Worm (Caenorhabditis elegans) whole organism, young adult: ENCODE results near the gene Y105C5B.15.
A peak's percentile ranks its signal among the peaks of the same experiment; 100 is the strongest.

Experiments
- B0035.1 ChIP-seq: sonication (generic microtip); optimal IDR thresholded peaks from 2 replicates; lab custom pipeline; 2016; ENCODE audit warnings: missing genetic modification characterization, mild to moderate bottlenecking, missing compliant biosample characterization, missing genotype, missing genetic modification reagents
- F10E7.11 ChIP-seq: sonication (generic microtip); optimal IDR thresholded peaks from 2 replicates; lab custom pipeline; 2017; ENCODE audit warnings: mild to moderate bottlenecking, missing genetic modification characterization, moderate library complexity, missing compliant biosample characterization
- F23B12.7 ChIP-seq: sonication (generic microtip); optimal IDR thresholded peaks from 2 replicates; lab custom pipeline; 2017; ENCODE audit warnings: missing genetic modification characterization, mild to moderate bottlenecking, missing compliant biosample characterization, antibody characterized with exemption, moderate library complexity; ENCODE audit not compliant: insufficient read depth
- F33H1.4 ChIP-seq: fragments of 200-800 bp; sonication (Bioruptor generic); IDR thresholded peaks from 2 replicates; pipeline ENCODE4 v1.3.6; 2022; ENCODE audit warnings: missing genetic modification reagents, missing genetic modification characterization, missing compliant biosample characterization
- F37B4.10 ChIP-seq: fragments of 200-800 bp; sonication (Bioruptor generic); IDR thresholded peaks from 2 replicates; pipeline ENCODE4 v1.3.6; 2022; ENCODE audit warnings: missing genetic modification characterization, missing compliant biosample characterization
- F39B2.1 ChIP-seq: fragments of 200-800 bp; sonication (Bioruptor generic); IDR thresholded peaks from 2 replicates; pipeline ENCODE4 v1.3.6; 2022; ENCODE audit warnings: missing genetic modification reagents, missing genetic modification characterization, missing compliant biosample characterization
- F52B5.7 ChIP-seq: sonication (generic microtip); optimal IDR thresholded peaks from 2 replicates; lab custom pipeline; 2016; ENCODE audit warnings: mild to moderate bottlenecking, missing genetic modification characterization, missing compliant biosample characterization
- F57A8.1 ChIP-seq: fragments of 200-800 bp; sonication (Bioruptor generic); optimal IDR thresholded peaks from 2 replicates; lab custom pipeline; 2018; ENCODE audit warnings: mild to moderate bottlenecking, missing genetic modification characterization, moderate library complexity, missing compliant biosample characterization
- K12H6.12 ChIP-seq: fragments of 200-800 bp; sonication (Bioruptor generic); optimal IDR thresholded peaks from 2 replicates; lab custom pipeline; 2018; ENCODE audit warnings: mild to moderate bottlenecking, missing genetic modification characterization, missing compliant biosample characterization
- Y56A3A.18 ChIP-seq: fragments of 200-800 bp; sonication (Bioruptor generic); IDR thresholded peaks from 2 replicates; pipeline ENCODE4 v1.3.6; 2022; ENCODE audit warnings: missing genetic modification reagents, missing genetic modification characterization, missing compliant biosample characterization
- Y67H2A.10 ChIP-seq: fragments of 200-800 bp; sonication (Bioruptor generic); conservative IDR thresholded peaks from 2 replicates; pipeline ENCODE4 v1.3.6; 2022; ENCODE audit warnings: missing genetic modification reagents, missing genetic modification characterization, missing compliant biosample characterization
- akir-1 ChIP-seq: fragments of 200-800 bp; sonication (Bioruptor generic); optimal IDR thresholded peaks from 2 replicates; lab custom pipeline; 2018; ENCODE audit warnings: mild to moderate bottlenecking, missing genetic modification characterization, moderate library complexity, missing compliant biosample characterization
- aptf-3 ChIP-seq: fragments of 200-800 bp; sonication (Bioruptor generic); IDR thresholded peaks from 2 replicates; pipeline ENCODE4 v1.3.6; 2022; ENCODE audit warnings: missing genetic modification characterization, missing compliant biosample characterization
- atf-7 ChIP-seq: sonication (generic microtip); optimal IDR thresholded peaks from 2 replicates; lab custom pipeline; 2017; ENCODE audit warnings: mild to moderate bottlenecking, missing genetic modification characterization, missing compliant biosample characterization
- athp-1 ChIP-seq: sonication (generic microtip); optimal IDR thresholded peaks from 2 replicates; lab custom pipeline; 2017; ENCODE audit warnings: mild to moderate bottlenecking, missing genetic modification characterization, missing compliant biosample characterization
- cebp-1 ChIP-seq, 2 experiments: fragments of 200-800 bp in 1 of 2; sonication (Bioruptor generic) in 1 of 2; sonication (generic microtip) in 1 of 2; IDR thresholded peaks in 1 of 2; optimal IDR thresholded peaks in 1 of 2; 2 replicates each; pipeline versions ENCODE4 v1.3.6 to Lab custom; 2017 to 2022; ENCODE audit warnings: missing compliant biosample characterization in 2 of 2, missing genetic modification characterization in 2 of 2, mild to moderate bottlenecking in 1 of 2, missing genetic modification reagents in 1 of 2, moderate library complexity in 1 of 2
- cebp-2 ChIP-seq: fragments of 200-800 bp; sonication (Bioruptor generic); IDR thresholded peaks from 2 replicates; pipeline ENCODE4 v1.3.6; 2022; ENCODE audit warnings: missing genetic modification characterization, missing compliant biosample characterization
- ceh-40 ChIP-seq: fragments of 200-800 bp; sonication (Bioruptor generic); IDR thresholded peaks from 2 replicates; pipeline ENCODE4 v1.3.6; 2022; ENCODE audit warnings: missing genetic modification characterization, missing compliant biosample characterization
- ceh-58 ChIP-seq: fragments of 200-800 bp; sonication (Bioruptor generic); IDR thresholded peaks from 2 replicates; pipeline ENCODE4 v1.3.6; 2022; ENCODE audit warnings: missing genetic modification characterization, missing compliant biosample characterization
- die-1 ChIP-seq: sonication (generic microtip); optimal IDR thresholded peaks from 2 replicates; lab custom pipeline; 2016; ENCODE audit warnings: missing genotype, mild to moderate bottlenecking, missing genetic modification characterization, missing compliant biosample characterization
- dpl-1 ChIP-seq: fragments of 150-350 bp; optimal IDR thresholded peaks from 2 replicates; lab custom pipeline; 2014; ENCODE audit warnings: missing biosample characterization, missing genetic modification reagents, missing genetic modification characterization
- ekl-4 ChIP-seq: fragments of 200-800 bp; sonication (Bioruptor generic); IDR thresholded peaks from 2 replicates; pipeline ENCODE4 v1.3.6; 2022; ENCODE audit warnings: missing genetic modification reagents, missing genetic modification characterization, missing compliant biosample characterization
- ets-4 ChIP-seq: fragments of 200-800 bp; sonication (Bioruptor generic); optimal IDR thresholded peaks from 2 replicates; lab custom pipeline; 2018; ENCODE audit warnings: mild to moderate bottlenecking, missing genetic modification characterization, missing compliant biosample characterization
- hrde-1 ChIP-seq: sonication (generic microtip); optimal IDR thresholded peaks from 2 replicates; lab custom pipeline; 2016; ENCODE audit warnings: missing genetic modification characterization, mild to moderate bottlenecking, missing compliant biosample characterization, moderate library complexity, missing genotype, missing genetic modification reagents, borderline replicate concordance
- lin-54 ChIP-seq: fragments of 200-800 bp; sonication (Bioruptor generic); optimal IDR thresholded peaks from 2 replicates; lab custom pipeline; 2018; ENCODE audit warnings: mild to moderate bottlenecking, missing genetic modification characterization, missing compliant biosample characterization
- lsy-27 ChIP-seq: sonication (generic microtip); optimal IDR thresholded peaks from 2 replicates; lab custom pipeline; 2017; ENCODE audit warnings: missing genetic modification characterization, mild to moderate bottlenecking, missing compliant biosample characterization, antibody characterized with exemption, missing genotype, borderline replicate concordance; ENCODE audit not compliant: insufficient read depth
- madf-6 ChIP-seq: fragments of 200-800 bp; sonication (Bioruptor generic); IDR thresholded peaks from 2 replicates; pipeline ENCODE4 v1.3.6; 2022; ENCODE audit warnings: missing genetic modification reagents, missing genetic modification characterization, missing compliant biosample characterization
- mcd-1 ChIP-seq: fragments of 200-800 bp; sonication (Bioruptor generic); IDR thresholded peaks from 2 replicates; pipeline ENCODE4 v1.3.6; 2022; ENCODE audit warnings: missing genetic modification reagents, missing genetic modification characterization, missing compliant biosample characterization
- mxl-1 ChIP-seq: sonication (generic microtip); optimal IDR thresholded peaks from 2 replicates; lab custom pipeline; 2016; ENCODE audit warnings: missing genetic modification characterization, missing compliant biosample characterization
- nfyb-1 ChIP-seq: fragments of 200-800 bp; sonication (Bioruptor generic); IDR thresholded peaks from 2 replicates; pipeline ENCODE4 v1.3.6; 2022; ENCODE audit warnings: missing genetic modification reagents, missing genetic modification characterization, missing compliant biosample characterization
- nhr-120 ChIP-seq: fragments of 200-800 bp; sonication (Bioruptor generic); IDR thresholded peaks from 2 replicates; pipeline ENCODE4 v1.3.6; 2022; ENCODE audit warnings: missing genetic modification characterization, missing compliant biosample characterization
- nhr-90 ChIP-seq: sonication (generic microtip); optimal IDR thresholded peaks from 2 replicates; lab custom pipeline; 2016; ENCODE audit warnings: missing genotype, mild to moderate bottlenecking, missing genetic modification characterization, missing compliant biosample characterization
- pbrm-1 ChIP-seq: fragments of 200-800 bp; sonication (Bioruptor generic); IDR thresholded peaks from 2 replicates; pipeline ENCODE4 v1.3.6; 2022; ENCODE audit warnings: missing genetic modification reagents, missing genetic modification characterization, missing compliant biosample characterization
- rcor-1 ChIP-seq: fragments of 200-800 bp; sonication (Bioruptor generic); IDR thresholded peaks from 2 replicates; pipeline ENCODE4 v1.3.6; 2022; ENCODE audit warnings: missing genetic modification reagents, missing genetic modification characterization, missing compliant biosample characterization
- rpc-1 ChIP-seq, 2 experiments: fragments of 150-350 bp in 1 of 2; sonication (generic microtip) in 1 of 2; optimal IDR thresholded peaks; 2 replicates each; lab custom pipeline; 2014 to 2018; ENCODE audit warnings: missing biosample characterization in 1 of 2, missing genetic modification characterization in 1 of 2, missing genetic modification reagents in 1 of 2, missing genotype in 1 of 2
- sdz-38 ChIP-seq: sonication (generic microtip); optimal IDR thresholded peaks from 2 replicates; lab custom pipeline; 2016; ENCODE audit warnings: missing genotype, missing genetic modification characterization, missing compliant biosample characterization
- snpc-1.3 ChIP-seq: sonication (generic microtip); optimal IDR thresholded peaks from 2 replicates; lab custom pipeline; 2017; ENCODE audit warnings: missing genetic modification characterization, mild to moderate bottlenecking, missing compliant biosample characterization, antibody characterized with exemption, moderate library complexity, missing genotype, missing genetic modification reagents; ENCODE audit not compliant: insufficient read depth
- snpc-3.4 ChIP-seq: sonication (generic microtip); optimal IDR thresholded peaks from 2 replicates; lab custom pipeline; 2017; ENCODE audit warnings: missing genetic modification characterization, mild to moderate bottlenecking, missing compliant biosample characterization, antibody characterized with exemption, moderate library complexity, missing genotype, missing genetic modification reagents
- snpc-4 ChIP-seq, 5 experiments: fragments of 150-350 bp in 1 of 5; sonication (generic microtip) in 4 of 5; optimal IDR thresholded peaks; 2 replicates each; lab custom pipeline; 2014 to 2018; ENCODE audit warnings: missing genetic modification characterization in 5 of 5, missing biosample characterization in 3 of 5, antibody characterized with exemption in 2 of 5, mild to moderate bottlenecking in 2 of 5, missing compliant biosample characterization in 2 of 5, missing genotype in 2 of 5, moderate library complexity in 2 of 5, missing genetic modification reagents in 1 of 5
- somi-1 ChIP-seq: fragments of 200-800 bp; sonication (Bioruptor generic); optimal IDR thresholded peaks from 2 replicates; lab custom pipeline; 2018; ENCODE audit warnings: mild to moderate bottlenecking, missing genetic modification characterization, missing compliant biosample characterization
- tlf-1 ChIP-seq: fragments of 200-800 bp; sonication (Bioruptor generic); optimal IDR thresholded peaks from 2 replicates; lab custom pipeline; 2018; ENCODE audit warnings: mild to moderate bottlenecking, missing genetic modification characterization, missing compliant biosample characterization
- zfh-2 ChIP-seq: fragments of 200-800 bp; sonication (Bioruptor generic); conservative IDR thresholded peaks from 2 replicates; pipeline ENCODE4 v1.3.6; 2022; ENCODE audit warnings: missing genetic modification reagents, missing genetic modification characterization, missing compliant biosample characterization
- ztf-18 ChIP-seq: sonication (generic microtip); optimal IDR thresholded peaks from 2 replicates; lab custom pipeline; 2016; ENCODE audit warnings: missing genotype, mild to moderate bottlenecking, missing genetic modification characterization, missing compliant biosample characterization
- ztf-25 ChIP-seq: fragments of 200-800 bp; sonication (Bioruptor generic); IDR thresholded peaks from 2 replicates; pipeline ENCODE4 v1.3.6; 2022; ENCODE audit warnings: missing genetic modification reagents, missing genetic modification characterization, missing compliant biosample characterization
- ztf-26 ChIP-seq: sonication (generic microtip); optimal IDR thresholded peaks from 2 replicates; lab custom pipeline; 2017; ENCODE audit warnings: missing genetic modification characterization, missing compliant biosample characterization

Y105C5B.15 gene

ce11 chrIV:15931176-15931575 lies 20.6 kb upstream of the Y105C5B.15 start:
- TF ChIP-seq atf-7 (tag; lab: Kevin White, UChicago): peak; percentile 1
- TF ChIP-seq F39B2.1: no peak
- TF ChIP-seq die-1: peak; percentile 77
- peak; percentile 89 for TF ChIP-seq Y56A3A.18 (GFP tag; lab: Robert Waterston, UW)
- peak; percentile 69 for TF ChIP-seq snpc-3.4
- TF ChIP-seq dpl-1 (GFP tag; lab: Kevin White, UChicago): no peak
- peak; percentile 35 for TF ChIP-seq athp-1 (tag; lab: Kevin White, UChicago)
- TF ChIP-seq akir-1 (GFP tag; lab: Kevin White, UChicago): no peak
- TF ChIP-seq K12H6.12 (tag; lab: Kevin White, UChicago): peak; percentile 10
- TF ChIP-seq F57A8.1 (GFP tag; lab: Kevin White, UChicago): no peak
- no peak for TF ChIP-seq F37B4.10
- peak; percentile 67 for TF ChIP-seq nfyb-1 (GFP tag; lab: Robert Waterston, UW)
- TF ChIP-seq F10E7.11 (tag; lab: Kevin White, UChicago): peak; percentile 25
- peak; percentile 14 for TF ChIP-seq somi-1 (GFP tag; lab: Kevin White, UChicago)
- peak; percentile 59 for TF ChIP-seq lin-54 (GFP tag; lab: Kevin White, UChicago)
- TF ChIP-seq mxl-1 (tag; lab: Kevin White, UChicago): no peak
- 0 out of 2 replicates have a peak, but pooled peaks have one; percentile 74 for TF ChIP-seq ceh-40
- TF ChIP-seq rpc-1 (optimal IDR thresholded peaks at IDR 0.05; lab: Kevin White, UChicago): peak; percentile 72
- peak; percentile 71 for TF ChIP-seq rpc-1 (tag; optimal IDR thresholded peaks at IDR 0.05; lab: Kevin White, UChicago)
- no peak for TF ChIP-seq F52B5.7
- TF ChIP-seq ets-4 (GFP tag; lab: Kevin White, UChicago): peak; percentile 16
- TF ChIP-seq tlf-1 (GFP tag; lab: Kevin White, UChicago): peak; percentile 56
- no peak for TF ChIP-seq nhr-120 (GFP tag; lab: Robert Waterston, UW)
- 0 out of 2 replicates have a peak, but pooled peaks have one; percentile 20 for TF ChIP-seq ekl-4 (GFP tag; lab: Robert Waterston, UW)
- peak; percentile 80 for TF ChIP-seq snpc-4 (GFP tag; optimal IDR thresholded peaks at IDR 0.05; lab: Kevin White, UChicago)
- TF ChIP-seq snpc-4 (tag; optimal IDR thresholded peaks at IDR 0.05; lab: Kevin White, UChicago): peak in 3 of 4 experiments; percentile 94 to 97 (median 95)
- TF ChIP-seq nhr-90 (tag; lab: Kevin White, UChicago): peak; percentile 54
- TF ChIP-seq hrde-1 (tag; lab: Kevin White, UChicago): peak; percentile 2
- 0 out of 2 replicates have a peak, but pooled peaks have one; percentile 12 for TF ChIP-seq F33H1.4 (GFP tag; lab: Robert Waterston, UW)
- no peak for TF ChIP-seq ceh-58 (GFP tag; lab: Robert Waterston, UW)
- peak; percentile 39; the same call in 1 of the 2 replicates for TF ChIP-seq madf-6 (GFP tag; lab: Robert Waterston, UW)
- TF ChIP-seq ztf-25: peak; percentile 74; the same call in 1 of the 2 replicates
- no peak for TF ChIP-seq zfh-2 (GFP tag; lab: Robert Waterston, UW)
- TF ChIP-seq ztf-18 (tag; lab: Kevin White, UChicago): peak; percentile 63
- TF ChIP-seq rcor-1: peak; percentile 58; the same call in 1 of the 2 replicates
- TF ChIP-seq F23B12.7: peak; percentile 39
- no peak for TF ChIP-seq Y67H2A.10 (GFP tag; lab: Robert Waterston, UW)
- TF ChIP-seq aptf-3 (GFP tag; lab: Robert Waterston, UW): peak; percentile 84; the same call in 1 of the 2 replicates
- peak; percentile 9; the same call in 1 of the 2 replicates for TF ChIP-seq pbrm-1 (GFP tag; lab: Robert Waterston, UW)
- 0 out of 2 replicates have a peak, but pooled peaks have one; percentile 14 for TF ChIP-seq mcd-1 (GFP tag; lab: Robert Waterston, UW)
- TF ChIP-seq lsy-27 (tag; lab: Kevin White, UChicago): peak; percentile 43
- 0 out of 2 replicates have a peak, but pooled peaks have one; percentile 33 for TF ChIP-seq cebp-1 (GFP tag; IDR thresholded peaks at IDR 0.05; lab: Robert Waterston, UW)
- no peak for TF ChIP-seq cebp-1 (tag; optimal IDR thresholded peaks at IDR 0.05; lab: Kevin White, UChicago)
- no peak for TF ChIP-seq sdz-38 (tag; lab: Kevin White, UChicago)
- TF ChIP-seq B0035.1 (tag; lab: Kevin White, UChicago): no peak
- TF ChIP-seq snpc-1.3 (tag; lab: Kevin White, UChicago): peak; percentile 61
- TF ChIP-seq ztf-26 (tag; lab: Kevin White, UChicago): peak; percentile 63
- TF ChIP-seq cebp-2 (GFP tag; lab: Robert Waterston, UW): 0 out of 2 replicates have a peak, but pooled peaks have one; percentile 43
